Fruit fly (Drosophila melanogaster): ENCODE data around the gene mRpL36.

Gene mRpL36

DNA sequence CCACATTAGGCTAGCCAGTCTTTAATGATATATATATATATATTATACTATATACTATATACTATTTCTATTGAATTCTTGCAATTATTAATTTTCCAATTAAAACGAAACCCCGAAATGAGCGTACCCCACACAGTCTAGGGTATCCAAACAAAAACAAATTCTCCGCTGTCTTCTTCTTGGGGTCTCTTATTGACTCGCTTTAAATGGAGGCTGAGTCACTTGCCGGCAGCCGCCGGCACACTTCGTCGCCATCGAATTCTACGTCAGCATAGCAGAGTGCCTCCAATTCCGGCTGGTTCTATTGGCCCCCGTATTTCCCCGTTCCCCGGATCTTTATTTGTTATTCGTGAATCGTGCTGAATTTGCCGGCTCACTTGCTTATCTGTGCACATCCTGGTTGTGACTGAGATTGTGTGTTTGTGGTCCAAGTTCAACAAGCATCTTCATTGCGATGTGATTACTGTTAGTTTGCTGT is 30.2 kb downstream of the mRpL36 start (continued):
- TF ChIP-seq eve (GFP tag; optimal IDR thresholded peaks at IDR 0.05) (no peak), pros (GFP tag; optimal IDR thresholded peaks at IDR 0.05) (no peak), crc (GFP tag; optimal IDR thresholded peaks at IDR 0.05) (no peak), CG14710 (tag; optimal IDR thresholded peaks at IDR 0.05) (no peak), dmrt99B (tag; optimal IDR thresholded peaks at IDR 0.05) (peak; percentile 24), gro (GFP tag; optimal IDR thresholded peaks at IDR 0.05) (no peak), CG12659 (GFP tag; optimal IDR thresholded peaks at IDR 0.05) (peak; percentile 2), BEAF-32 (GFP tag; optimal IDR thresholded peaks at IDR 0.05) (no peak), mirr (GFP tag; optimal IDR thresholded peaks at IDR 0.05) (no peak), kni (GFP tag; optimal IDR thresholded peaks at IDR 0.05) (no peak), lbe (GFP tag; optimal IDR thresholded peaks at IDR 0.05) (no peak), Elba2 (GFP tag; optimal IDR thresholded peaks at IDR 0.05) (no peak), nmo (GFP tag; optimal IDR thresholded peaks at IDR 0.05) (no peak), CG6813 (GFP tag; optimal IDR thresholded peaks at IDR 0.05) (no peak), gcm (GFP tag; optimal IDR thresholded peaks at IDR 0.05) (no peak), CG1602 (GFP tag; optimal IDR thresholded peaks at IDR 0.05) (no peak), zfh1 (GFP tag; IDR thresholded peaks at IDR 0.05) (no peak), CG18262 (tag; optimal IDR thresholded peaks at IDR 0.05) (peak; percentile 22), CG8944 (GFP tag; optimal IDR thresholded peaks at IDR 0.05) (no peak), CG4404 (GFP tag; IDR thresholded peaks at IDR 0.05) (no peak), CG30431 (GFP tag; optimal IDR thresholded peaks at IDR 0.05) (no peak), fd64A (GFP tag; optimal IDR thresholded peaks at IDR 0.05) (no peak), h (optimal IDR thresholded peaks at IDR 0.05) (no peak), CG6654 (GFP tag; optimal IDR thresholded peaks at IDR 0.05) (no peak), CG5180 (GFP tag; optimal IDR thresholded peaks at IDR 0.05) (no peak), Scr (GFP tag; IDR thresholded peaks at IDR 0.05; ENCODE audit: partially characterized antibody) (no peak), CG8281 (tag; optimal IDR thresholded peaks at IDR 0.05) (no peak), nau (GFP tag; optimal IDR thresholded peaks at IDR 0.05) (no peak), Mad (GFP tag; optimal IDR thresholded peaks at IDR 0.05) (no peak), CG10654 (GFP tag; optimal IDR thresholded peaks at IDR 0.05) (no peak), CG32767 (GFP tag; IDR thresholded peaks at IDR 0.05) (no peak), CG2116 (GFP tag; optimal IDR thresholded peaks at IDR 0.05) (no peak), pan (optimal IDR thresholded peaks at IDR 0.05) (no peak), pan (GFP tag; optimal IDR thresholded peaks at IDR 0.05 in 1 of 2, IDR thresholded peaks at IDR 0.05 in 1 of 2) (peak in 1 of 2 experiments; percentile 46), CG5953 (GFP tag; IDR thresholded peaks at IDR 0.05) (no peak), Sin3A (optimal IDR thresholded peaks at IDR 0.05) (no peak), CG11695 (GFP tag; IDR thresholded peaks at IDR 0.05) (peak; percentile 20; the same call in 1 of the 3 replicates), Dip3 (GFP tag; optimal IDR thresholded peaks at IDR 0.05) (no peak), grn (GFP tag; optimal IDR thresholded peaks at IDR 0.05) (no peak), gsb (GFP tag; IDR thresholded peaks at IDR 0.05) (no peak), CG2120 (GFP tag; optimal IDR thresholded peaks at IDR 0.05) (peak; percentile 12), vfl (GFP tag; optimal IDR thresholded peaks at IDR 0.05) (no peak), CG1832 (GFP tag; optimal IDR thresholded peaks at IDR 0.05) (no peak), wek (GFP tag; optimal IDR thresholded peaks at IDR 0.05) (no peak), Atf3 (GFP tag; optimal IDR thresholded peaks at IDR 0.05) (no peak), hth (optimal IDR thresholded peaks at IDR 0.05) (no peak), Ssrp (tag; optimal IDR thresholded peaks at IDR 0.05) (no peak), lilli (GFP tag; optimal IDR thresholded peaks at IDR 0.05) (no peak), Rx (GFP tag; IDR thresholded peaks at IDR 0.05) (no peak), HHEX (GFP tag; optimal IDR thresholded peaks at IDR 0.05) (no peak), fd3F (GFP tag; optimal IDR thresholded peaks at IDR 0.05) (no peak), CG32772 (GFP tag; IDR thresholded peaks at IDR 0.05) (no peak), rib (GFP tag; IDR thresholded peaks at IDR 0.05) (peak; percentile 78)

All from whole organism, embryonic.